Fruit fly (Drosophila melanogaster) whole organism: ENCODE measurements around the gene CG10591.

Experiments
- CG8478 ChIP-seq: fragments of >200 bp; optimal IDR thresholded peaks from 2 replicates; lab custom pipeline; 2018; ENCODE audit warnings: inconsistent platforms
- pan ChIP-seq: fragments of >200 bp; optimal IDR thresholded peaks from 2 replicates; lab custom pipeline; 2017
- psq ChIP-seq: fragments of >200 bp; optimal IDR thresholded peaks from 2 replicates; lab custom pipeline; 2017

- no peak for TF ChIP-seq psq (lab: Kevin White, UChicago)
- TF ChIP-seq pan: no peak
- TF ChIP-seq CG8478 (lab: Kevin White, UChicago): no peak
These were observed 10.0 kb upstream of the CG10591 start for dm6 chr3L:5609493-5609892.
